Worm (Caenorhabditis elegans) whole organism, young adult: ENCODE results near the gene mab-21.
A peak's percentile ranks its signal among the peaks of the same experiment; 100 is the strongest.

Experiments used
- B0035.1 ChIP-seq: sonication (generic microtip); optimal IDR thresholded peaks from 2 replicates; lab custom pipeline; 2016; ENCODE audit warnings: missing genetic modification characterization, mild to moderate bottlenecking, missing compliant biosample characterization, missing genotype, missing genetic modification reagents
- F10E7.11 ChIP-seq: sonication (generic microtip); optimal IDR thresholded peaks from 2 replicates; lab custom pipeline; 2017; ENCODE audit warnings: mild to moderate bottlenecking, missing genetic modification characterization, moderate library complexity, missing compliant biosample characterization
- F39B2.1 ChIP-seq: fragments of 200-800 bp; sonication (Bioruptor generic); IDR thresholded peaks from 2 replicates; pipeline ENCODE4 v1.3.6; 2022; ENCODE audit warnings: missing genetic modification reagents, missing genetic modification characterization, missing compliant biosample characterization
- F52B5.7 ChIP-seq: sonication (generic microtip); optimal IDR thresholded peaks from 2 replicates; lab custom pipeline; 2016; ENCODE audit warnings: mild to moderate bottlenecking, missing genetic modification characterization, missing compliant biosample characterization
- F57A8.1 ChIP-seq: fragments of 200-800 bp; sonication (Bioruptor generic); optimal IDR thresholded peaks from 2 replicates; lab custom pipeline; 2018; ENCODE audit warnings: mild to moderate bottlenecking, missing genetic modification characterization, moderate library complexity, missing compliant biosample characterization
- T07F8.4 ChIP-seq: sonication (generic microtip); optimal IDR thresholded peaks from 2 replicates; lab custom pipeline; 2016; ENCODE audit warnings: mild to moderate bottlenecking, missing genetic modification characterization, moderate library complexity, missing compliant biosample characterization
- Y53F4B.3 ChIP-seq: fragments of 200-800 bp; sonication (Bioruptor generic); IDR thresholded peaks from 2 replicates; pipeline ENCODE4 v1.3.6; 2022; ENCODE audit warnings: missing genetic modification reagents, missing genetic modification characterization, missing compliant biosample characterization
- Y53G8AR.9 ChIP-seq: fragments of 200-800 bp; sonication (Bioruptor generic); conservative IDR thresholded peaks from 2 replicates; pipeline ENCODE4 v1.3.6; 2022; ENCODE audit warnings: missing genetic modification reagents, missing genetic modification characterization, missing compliant biosample characterization
- Y67H2A.10 ChIP-seq: fragments of 200-800 bp; sonication (Bioruptor generic); conservative IDR thresholded peaks from 2 replicates; pipeline ENCODE4 v1.3.6; 2022; ENCODE audit warnings: missing genetic modification reagents, missing genetic modification characterization, missing compliant biosample characterization
- Y79H2A.3 ChIP-seq: fragments of 200-800 bp; sonication (Bioruptor generic); conservative IDR thresholded peaks from 2 replicates; pipeline ENCODE4 v1.3.6; 2022; ENCODE audit warnings: missing genetic modification reagents, missing genetic modification characterization, missing compliant biosample characterization
- Y95B8A.8 ChIP-seq: fragments of 200-800 bp; sonication (Bioruptor generic); IDR thresholded peaks from 2 replicates; pipeline ENCODE4 v1.3.6; 2022; ENCODE audit warnings: missing genetic modification reagents, missing genetic modification characterization, missing compliant biosample characterization
- akir-1 ChIP-seq: fragments of 200-800 bp; sonication (Bioruptor generic); optimal IDR thresholded peaks from 2 replicates; lab custom pipeline; 2018; ENCODE audit warnings: mild to moderate bottlenecking, missing genetic modification characterization, moderate library complexity, missing compliant biosample characterization
- ama-1 ChIP-seq, 3 experiments: fragments of 150-350 bp in 1 of 3; sonication (generic microtip) in 2 of 3; optimal IDR thresholded peaks; 2 replicates each; lab custom pipeline; 2014 to 2018; ENCODE audit warnings: missing biosample characterization in 2 of 3, missing genetic modification characterization in 2 of 3, missing genetic modification reagents in 2 of 3
- bed-2 ChIP-seq: fragments of 200-800 bp; sonication (Bioruptor generic); IDR thresholded peaks from 2 replicates; pipeline ENCODE4 v1.3.6; 2022; ENCODE audit warnings: missing genetic modification reagents, missing genetic modification characterization, missing compliant biosample characterization
- ccch-3 ChIP-seq: fragments of 200-800 bp; sonication (Bioruptor generic); optimal IDR thresholded peaks from 2 replicates; lab custom pipeline; 2018; ENCODE audit warnings: mild to moderate bottlenecking, missing genetic modification characterization, missing compliant biosample characterization
- cebp-1 ChIP-seq, 2 experiments: fragments of 200-800 bp in 1 of 2; sonication (Bioruptor generic) in 1 of 2; sonication (generic microtip) in 1 of 2; IDR thresholded peaks in 1 of 2; optimal IDR thresholded peaks in 1 of 2; 2 replicates each; pipeline versions ENCODE4 v1.3.6 to Lab custom; 2017 to 2022; ENCODE audit warnings: missing compliant biosample characterization in 2 of 2, missing genetic modification characterization in 2 of 2, mild to moderate bottlenecking in 1 of 2, missing genetic modification reagents in 1 of 2, moderate library complexity in 1 of 2
- ceh-100 ChIP-seq: fragments of 200-800 bp; sonication (Bioruptor generic); IDR thresholded peaks from 2 replicates; pipeline ENCODE4 v1.3.6; 2022; ENCODE audit warnings: missing genetic modification reagents, missing genetic modification characterization, missing compliant biosample characterization
- ceh-58 ChIP-seq: fragments of 200-800 bp; sonication (Bioruptor generic); IDR thresholded peaks from 2 replicates; pipeline ENCODE4 v1.3.6; 2022; ENCODE audit warnings: missing genetic modification characterization, missing compliant biosample characterization
- ceh-79 ChIP-seq: sonication (generic microtip); optimal IDR thresholded peaks from 2 replicates; lab custom pipeline; 2017; ENCODE audit warnings: mild to moderate bottlenecking, missing genetic modification characterization, missing compliant biosample characterization
- chd-7 ChIP-seq: sonication (generic microtip); optimal IDR thresholded peaks from 2 replicates; lab custom pipeline; 2016; ENCODE audit warnings: mild to moderate bottlenecking, missing genetic modification characterization, moderate library complexity, missing compliant biosample characterization
- dox-1 ChIP-seq: fragments of 200-800 bp; sonication (Bioruptor generic); IDR thresholded peaks from 2 replicates; pipeline ENCODE4 v1.3.6; 2022; ENCODE audit warnings: missing genetic modification reagents, missing genetic modification characterization, missing compliant biosample characterization
- egl-18 ChIP-seq: fragments of 200-800 bp; sonication (Bioruptor generic); IDR thresholded peaks from 2 replicates; pipeline ENCODE4 v1.3.6; 2022; ENCODE audit warnings: missing genetic modification reagents, missing genetic modification characterization, missing compliant biosample characterization
- egl-44 ChIP-seq: fragments of 200-800 bp; sonication (Bioruptor generic); IDR thresholded peaks from 2 replicates; pipeline ENCODE4 v1.3.6; 2022; ENCODE audit warnings: missing genetic modification reagents, missing genetic modification characterization, missing compliant biosample characterization
- fkh-3 ChIP-seq: sonication (generic microtip); optimal IDR thresholded peaks from 2 replicates; lab custom pipeline; 2016; ENCODE audit warnings: mild to moderate bottlenecking, missing genetic modification characterization, missing compliant biosample characterization
- him-1 ChIP-seq: sonication (generic microtip); optimal IDR thresholded peaks from 2 replicates; lab custom pipeline; 2016; ENCODE audit warnings: missing genotype, missing genetic modification reagents, missing genetic modification characterization, missing compliant biosample characterization
- hrde-1 ChIP-seq: sonication (generic microtip); optimal IDR thresholded peaks from 2 replicates; lab custom pipeline; 2016; ENCODE audit warnings: missing genetic modification characterization, mild to moderate bottlenecking, missing compliant biosample characterization, moderate library complexity, missing genotype, missing genetic modification reagents, borderline replicate concordance
- hsf-1 ChIP-seq: fragments of 200-800 bp; sonication (Bioruptor generic); IDR thresholded peaks from 2 replicates; pipeline ENCODE4 v1.3.6; 2022; ENCODE audit warnings: missing genetic modification reagents, missing genetic modification characterization, missing compliant biosample characterization
- let-607 ChIP-seq, 2 experiments: fragments of 200-800 bp in 1 of 2; sonication (Bioruptor generic) in 1 of 2; sonication (generic microtip) in 1 of 2; optimal IDR thresholded peaks; 2 replicates each; lab custom pipeline; 2016 to 2018; ENCODE audit warnings: mild to moderate bottlenecking in 2 of 2, missing compliant biosample characterization in 2 of 2, missing genetic modification characterization in 2 of 2, moderate library complexity in 2 of 2, missing genotype in 1 of 2
- lin-40 ChIP-seq: sonication (generic microtip); optimal IDR thresholded peaks from 2 replicates; lab custom pipeline; 2016; ENCODE audit warnings: missing genetic modification characterization, mild to moderate bottlenecking, missing compliant biosample characterization, missing genotype, missing genetic modification reagents
- lir-1 ChIP-seq: fragments of 200-800 bp; sonication (Bioruptor generic); conservative IDR thresholded peaks from 2 replicates; pipeline ENCODE4 v1.3.6; 2022; ENCODE audit warnings: missing genetic modification reagents, missing genetic modification characterization, missing compliant biosample characterization
- madf-3 ChIP-seq: fragments of 200-800 bp; sonication (Bioruptor generic); IDR thresholded peaks from 2 replicates; pipeline ENCODE4 v1.3.6; 2022; ENCODE audit warnings: missing genetic modification reagents, missing genetic modification characterization, missing compliant biosample characterization
- mes-4 ChIP-seq: sonication (generic microtip); optimal IDR thresholded peaks from 2 replicates; lab custom pipeline; 2016; ENCODE audit warnings: missing genotype, missing genetic modification characterization, missing compliant biosample characterization
- nhr-80 ChIP-seq: sonication (generic microtip); optimal IDR thresholded peaks from 2 replicates; lab custom pipeline; 2016; ENCODE audit warnings: missing genetic modification characterization, missing compliant biosample characterization
- nhr-90 ChIP-seq: sonication (generic microtip); optimal IDR thresholded peaks from 2 replicates; lab custom pipeline; 2016; ENCODE audit warnings: missing genotype, mild to moderate bottlenecking, missing genetic modification characterization, missing compliant biosample characterization
- pbrm-1 ChIP-seq: fragments of 200-800 bp; sonication (Bioruptor generic); IDR thresholded peaks from 2 replicates; pipeline ENCODE4 v1.3.6; 2022; ENCODE audit warnings: missing genetic modification reagents, missing genetic modification characterization, missing compliant biosample characterization
- rcor-1 ChIP-seq: fragments of 200-800 bp; sonication (Bioruptor generic); IDR thresholded peaks from 2 replicates; pipeline ENCODE4 v1.3.6; 2022; ENCODE audit warnings: missing genetic modification reagents, missing genetic modification characterization, missing compliant biosample characterization
- rec-8 ChIP-seq, 2 experiments: sonication (generic microtip); optimal IDR thresholded peaks; 2 replicates each; lab custom pipeline; 2016; ENCODE audit warnings: mild to moderate bottlenecking in 2 of 2, missing genetic modification characterization in 2 of 2, missing genetic modification reagents in 2 of 2, missing genotype in 2 of 2, missing biosample characterization in 1 of 2, missing compliant biosample characterization in 1 of 2, moderate library complexity in 1 of 2
- sdz-38 ChIP-seq: sonication (generic microtip); optimal IDR thresholded peaks from 2 replicates; lab custom pipeline; 2016; ENCODE audit warnings: missing genotype, missing genetic modification characterization, missing compliant biosample characterization
- snpc-1.1 ChIP-seq: sonication (generic microtip); optimal IDR thresholded peaks from 2 replicates; lab custom pipeline; 2017; ENCODE audit warnings: missing genetic modification characterization, mild to moderate bottlenecking, missing compliant biosample characterization, antibody characterized with exemption, moderate library complexity, missing genotype, missing genetic modification reagents; ENCODE audit not compliant: insufficient read depth
- snpc-1.3 ChIP-seq: sonication (generic microtip); optimal IDR thresholded peaks from 2 replicates; lab custom pipeline; 2017; ENCODE audit warnings: missing genetic modification characterization, mild to moderate bottlenecking, missing compliant biosample characterization, antibody characterized with exemption, moderate library complexity, missing genotype, missing genetic modification reagents; ENCODE audit not compliant: insufficient read depth
- snpc-3.4 ChIP-seq: sonication (generic microtip); optimal IDR thresholded peaks from 2 replicates; lab custom pipeline; 2017; ENCODE audit warnings: missing genetic modification characterization, mild to moderate bottlenecking, missing compliant biosample characterization, antibody characterized with exemption, moderate library complexity, missing genotype, missing genetic modification reagents
- tbp1 ChIP-seq: fragments of 200-800 bp; sonication (Bioruptor generic); optimal IDR thresholded peaks from 2 replicates; lab custom pipeline; 2018; ENCODE audit warnings: mild to moderate bottlenecking, missing genetic modification characterization, missing compliant biosample characterization
- unc-62 ChIP-seq: fragments of 150-350 bp; optimal IDR thresholded peaks from 2 replicates; lab custom pipeline; 2014; ENCODE audit warnings: missing biosample characterization, missing genetic modification reagents, missing genetic modification characterization
- xnd-1 ChIP-seq: sonication (generic microtip); optimal IDR thresholded peaks from 2 replicates; lab custom pipeline; 2016; ENCODE audit warnings: missing genotype, missing genetic modification reagents, missing genetic modification characterization, missing compliant biosample characterization
- zfh-2 ChIP-seq: fragments of 200-800 bp; sonication (Bioruptor generic); conservative IDR thresholded peaks from 2 replicates; pipeline ENCODE4 v1.3.6; 2022; ENCODE audit warnings: missing genetic modification reagents, missing genetic modification characterization, missing compliant biosample characterization
- ztf-3 ChIP-seq: fragments of 200-800 bp; sonication (Bioruptor generic); optimal IDR thresholded peaks from 2 replicates; lab custom pipeline; 2018; ENCODE audit warnings: mild to moderate bottlenecking, missing genetic modification characterization, missing compliant biosample characterization
- ztf-6 ChIP-seq: fragments of 200-800 bp; sonication (Bioruptor generic); IDR thresholded peaks from 2 replicates; pipeline ENCODE4 v1.3.6; 2022; ENCODE audit warnings: missing genetic modification reagents, missing genetic modification characterization, missing compliant biosample characterization

The mab-21 gene

DNA sequence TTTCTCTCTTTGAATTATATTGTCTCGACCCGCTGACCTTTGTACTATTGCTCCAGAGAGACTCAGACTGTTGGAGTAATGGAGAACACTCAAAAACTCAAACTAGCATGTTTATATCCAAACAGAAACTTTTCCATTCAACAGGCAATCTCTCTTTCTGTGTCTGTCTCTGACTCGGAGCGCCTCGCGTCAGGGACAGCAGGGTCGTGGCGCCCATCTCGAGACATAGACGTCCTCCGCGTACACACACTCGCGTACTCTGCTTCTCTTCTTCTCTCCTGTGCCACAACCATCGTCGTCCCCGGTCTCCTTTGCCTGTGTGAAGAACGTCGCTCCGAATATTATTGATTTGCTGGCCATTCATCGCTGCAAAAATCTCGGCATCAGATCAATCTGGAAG lies 48.6 kb upstream of the mab-21 start (continued):
- no peak for TF ChIP-seq Y67H2A.10 (GFP tag; lab: Robert Waterston, UW)
- TF ChIP-seq ztf-3 = no peak
- no peak for TF ChIP-seq ceh-79 (tag; lab: Kevin White, UChicago)
- 0 out of 2 replicates have a peak, but pooled peaks have one; percentile 18 for TF ChIP-seq pbrm-1 (GFP tag; lab: Robert Waterston, UW)
- no peak for TF ChIP-seq lir-1 (GFP tag; lab: Robert Waterston, UW)
- no peak for TF ChIP-seq F57A8.1 (GFP tag; lab: Kevin White, UChicago)
- TF ChIP-seq snpc-3.4 (tag; lab: Kevin White, UChicago) = no peak
- TF ChIP-seq B0035.1 = no peak
- no peak for TF ChIP-seq F10E7.11 (tag; lab: Kevin White, UChicago)
- TF ChIP-seq T07F8.4 = no peak
- TF ChIP-seq ama-1 (optimal IDR thresholded peaks at IDR 0.05; lab: Kevin White, UChicago) = no peak
- TF ChIP-seq ama-1 (GFP tag; optimal IDR thresholded peaks at IDR 0.05; lab: Kevin White, UChicago) = no peak
- peak; percentile 42; the same call in 1 of the 2 replicates for TF ChIP-seq cebp-1 (GFP tag; IDR thresholded peaks at IDR 0.05; lab: Robert Waterston, UW)
- TF ChIP-seq cebp-1 (tag; optimal IDR thresholded peaks at IDR 0.05; lab: Kevin White, UChicago) = peak; percentile 73
- TF ChIP-seq ceh-100 = no peak
- no peak for TF ChIP-seq xnd-1
- no peak for TF ChIP-seq madf-3 (GFP tag; lab: Robert Waterston, UW)
- no peak for TF ChIP-seq Y53F4B.3
- no peak for TF ChIP-seq hrde-1
- TF ChIP-seq mes-4 (tag; lab: Kevin White, UChicago) = no peak
- no peak for TF ChIP-seq ztf-6 (GFP tag; lab: Robert Waterston, UW)
- TF ChIP-seq ccch-3 (GFP tag; lab: Kevin White, UChicago) = no peak
- peak; percentile 59 for TF ChIP-seq lin-40 (tag; lab: Kevin White, UChicago)
- no peak for TF ChIP-seq sdz-38 (tag; lab: Kevin White, UChicago)
- no peak for TF ChIP-seq bed-2 (GFP tag; lab: Robert Waterston, UW)
- TF ChIP-seq Y95B8A.8 = no peak
- TF ChIP-seq zfh-2 (GFP tag; lab: Robert Waterston, UW) = peak; percentile 98
- no peak; the same call in 1 of the 2 replicates for TF ChIP-seq rcor-1 (GFP tag; lab: Robert Waterston, UW)
- TF ChIP-seq let-607 (tag; optimal IDR thresholded peaks at IDR 0.05; lab: Kevin White, UChicago) = peak; percentile 2 to 30
- peak; percentile 45 for TF ChIP-seq nhr-90 (tag; lab: Kevin White, UChicago)
- peak; percentile 87 for TF ChIP-seq dox-1 (GFP tag; lab: Robert Waterston, UW)
- TF ChIP-seq snpc-1.3 = no peak
- no peak for TF ChIP-seq Y79H2A.3
- TF ChIP-seq nhr-80 (tag; lab: Kevin White, UChicago) = peak; percentile 98
- TF ChIP-seq snpc-1.1 (tag; lab: Kevin White, UChicago) = no peak
- no peak for TF ChIP-seq hsf-1 (GFP tag; lab: Robert Waterston, UW)
- TF ChIP-seq tbp1 = peak; percentile 8
- no peak for TF ChIP-seq him-1
- peak; percentile 44 for TF ChIP-seq chd-7 (tag; lab: Kevin White, UChicago)
- TF ChIP-seq rec-8 (tag; optimal IDR thresholded peaks at IDR 0.05; lab: Kevin White, UChicago) = no peak
- TF ChIP-seq F52B5.7 = no peak
- TF ChIP-seq akir-1 (GFP tag; lab: Kevin White, UChicago) = no peak
- TF ChIP-seq egl-44 (GFP tag; lab: Robert Waterston, UW) = no peak
- no peak for TF ChIP-seq ceh-58 (GFP tag; lab: Robert Waterston, UW)
- TF ChIP-seq egl-18 (GFP tag; lab: Robert Waterston, UW) = no peak
- TF ChIP-seq Y53G8AR.9 (GFP tag; lab: Robert Waterston, UW) = no peak
- no peak for TF ChIP-seq unc-62
- TF ChIP-seq F39B2.1 (GFP tag; lab: Robert Waterston, UW) = no peak
- no peak for TF ChIP-seq fkh-3 (tag; lab: Kevin White, UChicago)
